Worm (Caenorhabditis elegans) whole organism, L3 larva: ENCODE measurements around the gene nhr-72.
A peak's percentile ranks its signal among the peaks of the same experiment; 100 is the strongest.

Experiments used
- ZK546.5 ChIP-seq: sonication (generic microtip); optimal IDR thresholded peaks from 2 replicates; lab custom pipeline; 2017; ENCODE audit warnings: missing biosample characterization, missing genetic modification characterization
- aly-2 ChIP-seq: fragments of 150-350 bp; optimal IDR thresholded peaks from 2 replicates; lab custom pipeline; 2014; ENCODE audit warnings: missing biosample characterization, missing genetic modification characterization
- ama-1 ChIP-seq: fragments of 150-350 bp; optimal IDR thresholded peaks from 2 replicates; lab custom pipeline; 2018
- ceh-16 ChIP-seq: sonication (generic microtip); optimal IDR thresholded peaks from 2 replicates; lab custom pipeline; 2017; ENCODE audit warnings: missing biosample characterization, missing genetic modification characterization
- ceh-28 ChIP-seq: fragments of 150-350 bp; optimal IDR thresholded peaks from 2 replicates; lab custom pipeline; 2014; ENCODE audit warnings: missing biosample characterization, missing genetic modification reagents, missing genetic modification characterization
- ceh-82 ChIP-seq: fragments of 150-350 bp; optimal IDR thresholded peaks from 2 replicates; lab custom pipeline; 2014; ENCODE audit warnings: missing biosample characterization, missing genetic modification characterization
- ceh-9 ChIP-seq: sonication (generic microtip); optimal IDR thresholded peaks from 2 replicates; lab custom pipeline; 2018; ENCODE audit warnings: missing biosample characterization, missing genetic modification characterization
- egl-27 ChIP-seq: sonication (generic microtip); optimal IDR thresholded peaks from 4 replicates; lab custom pipeline; 2017; ENCODE audit warnings: missing biosample characterization, missing genetic modification reagents, missing genetic modification characterization
- egl-5 ChIP-seq: fragments of 150-350 bp; optimal IDR thresholded peaks from 2 replicates; lab custom pipeline; 2017; ENCODE audit warnings: missing biosample characterization, missing genetic modification reagents, missing genetic modification characterization, inconsistent platforms
- elt-1 ChIP-seq: fragments of 150-350 bp; optimal IDR thresholded peaks from 2 replicates; lab custom pipeline; 2014; ENCODE audit warnings: missing biosample characterization, missing genetic modification characterization
- elt-2 ChIP-seq: sonication (generic microtip); optimal IDR thresholded peaks from 2 replicates; lab custom pipeline; 2016; ENCODE audit warnings: missing genetic modification reagents, mild to moderate bottlenecking, missing genetic modification characterization, missing compliant biosample characterization
- elt-3 ChIP-seq, 3 experiments: fragments of 150-350 bp in 1 of 3; sonication (generic microtip) in 2 of 3; optimal IDR thresholded peaks; 2 replicates in 2 of 3; 4 replicates in 1 of 3; lab custom pipeline; 2014 to 2017; ENCODE audit warnings: missing biosample characterization in 3 of 3, missing genetic modification characterization in 3 of 3
- eor-1 ChIP-seq, 2 experiments: fragments of 150-350 bp; optimal IDR thresholded peaks; 2 replicates each; lab custom pipeline; 2014 to 2018; ENCODE audit warnings: missing biosample characterization in 2 of 2, missing genetic modification characterization in 2 of 2
- fkh-10 ChIP-seq: sonication (generic microtip); optimal IDR thresholded peaks from 2 replicates; lab custom pipeline; 2017; ENCODE audit warnings: missing biosample characterization, missing genetic modification reagents, missing genetic modification characterization
- fkh-2 ChIP-seq: fragments of 150-350 bp; optimal IDR thresholded peaks from 2 replicates; lab custom pipeline; 2014; ENCODE audit warnings: missing biosample characterization, missing genetic modification reagents, missing genetic modification characterization
- fos-1 ChIP-seq: fragments of 150-350 bp; optimal IDR thresholded peaks from 2 replicates; lab custom pipeline; 2014; ENCODE audit warnings: missing biosample characterization, missing genetic modification characterization
- hmg-11 ChIP-seq: sonication (generic microtip); optimal IDR thresholded peaks from 2 replicates; lab custom pipeline; 2016; ENCODE audit warnings: missing genetic modification characterization, missing compliant biosample characterization
- jun-1 ChIP-seq: fragments of 150-350 bp; optimal IDR thresholded peaks from 2 replicates; lab custom pipeline; 2014; ENCODE audit warnings: missing biosample characterization, missing genetic modification reagents, missing genetic modification characterization
- lin-15B ChIP-seq: fragments of 150-350 bp; optimal IDR thresholded peaks from 2 replicates; lab custom pipeline; 2014; ENCODE audit warnings: missing biosample characterization, missing genetic modification characterization
- lin-39 ChIP-seq: fragments of 150-350 bp; optimal IDR thresholded peaks from 2 replicates; lab custom pipeline; 2018; ENCODE audit warnings: missing biosample characterization, missing genetic modification reagents, missing genetic modification characterization
- mdl-1 ChIP-seq: fragments of 150-350 bp; optimal IDR thresholded peaks from 2 replicates; lab custom pipeline; 2014; ENCODE audit warnings: missing biosample characterization, missing genetic modification characterization
- mml-1 ChIP-seq: fragments of 150-350 bp; sonication (generic microtip); optimal IDR thresholded peaks from 3 replicates; lab custom pipeline; 2014; ENCODE audit warnings: missing biosample characterization, missing genetic modification characterization
- nfya-1 ChIP-seq: sonication (generic microtip); optimal IDR thresholded peaks from 2 replicates; lab custom pipeline; 2017; ENCODE audit warnings: missing genetic modification characterization, mild to moderate bottlenecking, missing compliant biosample characterization, antibody characterized with exemption, moderate library complexity; ENCODE audit not compliant: insufficient read depth
- nhr-11 ChIP-seq: fragments of 150-350 bp; optimal IDR thresholded peaks from 2 replicates; lab custom pipeline; 2014; ENCODE audit warnings: missing biosample characterization, missing genetic modification characterization
- nhr-12 ChIP-seq: fragments of 150-350 bp; optimal IDR thresholded peaks from 2 replicates; lab custom pipeline; 2014; ENCODE audit warnings: missing biosample characterization, missing genetic modification characterization
- nhr-23 ChIP-seq: fragments of 150-350 bp; optimal IDR thresholded peaks from 2 replicates; lab custom pipeline; 2014; ENCODE audit warnings: missing biosample characterization, missing genetic modification reagents, missing genetic modification characterization
- nhr-237 ChIP-seq: fragments of 150-350 bp; optimal IDR thresholded peaks from 2 replicates; lab custom pipeline; 2014; ENCODE audit warnings: missing biosample characterization, missing genetic modification characterization
- nhr-25 ChIP-seq: sonication (generic microtip); optimal IDR thresholded peaks from 2 replicates; lab custom pipeline; 2017; ENCODE audit warnings: missing biosample characterization, missing genetic modification characterization
- nhr-28 ChIP-seq: fragments of 150-350 bp; optimal IDR thresholded peaks from 2 replicates; lab custom pipeline; 2014; ENCODE audit warnings: missing biosample characterization, missing genetic modification characterization
- nhr-43 ChIP-seq: sonication (generic microtip); optimal IDR thresholded peaks from 2 replicates; lab custom pipeline; 2016; ENCODE audit warnings: mild to moderate bottlenecking, missing genetic modification characterization, missing compliant biosample characterization; ENCODE audit not compliant: poor library complexity, severe bottlenecking
- nhr-67 ChIP-seq: fragments of 150-350 bp; optimal IDR thresholded peaks from 2 replicates; lab custom pipeline; 2014; ENCODE audit warnings: missing biosample characterization, missing genetic modification characterization
- nhr-76 ChIP-seq: fragments of 150-350 bp; sonication (generic microtip); optimal IDR thresholded peaks from 5 replicates; lab custom pipeline; 2014; ENCODE audit warnings: missing biosample characterization, missing genetic modification characterization
- nhr-77 ChIP-seq: fragments of 150-350 bp; optimal IDR thresholded peaks from 2 replicates; lab custom pipeline; 2014; ENCODE audit warnings: missing biosample characterization, missing genetic modification characterization
- pha-4 ChIP-seq: fragments of 150-350 bp; optimal IDR thresholded peaks from 2 replicates; lab custom pipeline; 2014; ENCODE audit warnings: missing biosample characterization, missing genetic modification reagents, missing genetic modification characterization
- pqm-1 ChIP-seq: fragments of 150-350 bp; optimal IDR thresholded peaks from 2 replicates; lab custom pipeline; 2017; ENCODE audit warnings: missing biosample characterization, missing genetic modification characterization, inconsistent platforms
- sea-2 ChIP-seq: fragments of 150-350 bp; sonication (generic microtip); optimal IDR thresholded peaks from 4 replicates; lab custom pipeline; 2014; ENCODE audit warnings: missing biosample characterization, missing genetic modification reagents, missing genetic modification characterization
- snpc-4 ChIP-seq: fragments of 150-350 bp; optimal IDR thresholded peaks from 2 replicates; lab custom pipeline; 2014; ENCODE audit warnings: missing biosample characterization, missing genetic modification characterization
- tbx-2 ChIP-seq: sonication (generic microtip); optimal IDR thresholded peaks from 2 replicates; lab custom pipeline; 2016; ENCODE audit warnings: mild to moderate bottlenecking, missing genetic modification characterization, missing compliant biosample characterization
- ztf-4 ChIP-seq: fragments of 150-350 bp; optimal IDR thresholded peaks from 2 replicates; lab custom pipeline; 2014; ENCODE audit warnings: missing biosample characterization, missing genetic modification characterization

Gene nhr-72

DNA sequence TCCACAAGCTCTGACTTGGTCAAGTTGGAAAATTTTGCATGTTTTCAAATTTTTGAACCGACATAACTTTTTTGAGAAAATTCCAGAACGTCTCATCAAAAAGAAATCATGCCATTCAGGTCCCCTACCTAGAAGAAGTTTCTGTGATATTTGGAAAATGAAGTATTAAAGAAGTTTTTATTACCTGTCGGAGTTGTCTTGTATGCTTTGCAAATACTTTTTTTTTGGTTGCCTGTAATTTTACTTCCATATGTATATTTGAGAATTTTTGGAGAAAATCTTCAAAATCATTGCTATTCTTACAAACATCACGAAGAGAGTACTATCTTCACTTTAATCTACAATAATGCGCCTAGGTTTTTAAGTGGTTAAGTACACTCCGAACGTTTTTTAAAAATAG lies at the start of gene nhr-72:
TSS of gene nhr-72 (minus strand) at position 101 of the 400 bp plus-strand sequence.
- TF ChIP-seq ceh-9 (tag; lab: Kevin White, UChicago) (no peak), ama-1 (lab: Kevin White, UChicago) (no peak), aly-2 (tag; lab: Kevin White, UChicago) (no peak), nhr-77 (tag; lab: Kevin White, UChicago) (no peak), mdl-1 (tag; lab: Kevin White, UChicago) (no peak), nhr-28 (tag; lab: Kevin White, UChicago) (no peak), snpc-4 (tag; lab: Kevin White, UChicago) (no peak), nhr-76 (tag; lab: Kevin White, UChicago) (no peak), lin-15B (tag; lab: Kevin White, UChicago) (no peak), ceh-82 (tag; lab: Kevin White, UChicago) (no peak), fkh-2 (tag; lab: Kevin White, UChicago) (no peak), hmg-11 (no peak), nfya-1 (no peak), mml-1 (tag; lab: Kevin White, UChicago) (no peak), fos-1 (tag; lab: Kevin White, UChicago) (no peak), eor-1 (tag; optimal IDR thresholded peaks at IDR 0.05; lab: Kevin White, UChicago) (no peak)

- TF ChIP-seq jun-1 (tag; lab: Kevin White, UChicago) (peak; percentile 33), nhr-11 (tag; lab: Kevin White, UChicago) (no peak), nfya-1 (peak; percentile 65), lin-15B (tag; lab: Kevin White, UChicago) (no peak), nhr-25 (tag; lab: Kevin White, UChicago) (peak; percentile 42), nhr-237 (tag; lab: Kevin White, UChicago) (no peak), nhr-28 (tag; lab: Kevin White, UChicago) (no peak), tbx-2 (tag; lab: Kevin White, UChicago) (no peak), egl-27 (tag; lab: Kevin White, UChicago) (peak; percentile 40), fkh-2 (tag; lab: Kevin White, UChicago) (no peak), ceh-9 (tag; lab: Kevin White, UChicago) (no peak), ztf-4 (tag; lab: Kevin White, UChicago) (no peak), nhr-12 (tag; lab: Kevin White, UChicago) (no peak), elt-1 (tag; lab: Kevin White, UChicago) (no peak), elt-2 (tag; lab: Kevin White, UChicago) (peak; percentile 44), eor-1 (tag; optimal IDR thresholded peaks at IDR 0.05; lab: Kevin White, UChicago) (no peak), fkh-10 (GFP tag; lab: Kevin White, UChicago) (no peak), ceh-28 (tag; lab: Kevin White, UChicago) (peak; percentile 37), elt-3 (tag; optimal IDR thresholded peaks at IDR 0.05; lab: Kevin White, UChicago) (no peak), fos-1 (tag; lab: Kevin White, UChicago) (no peak), mdl-1 (tag; lab: Kevin White, UChicago) (peak; percentile 16), nhr-23 (tag; lab: Kevin White, UChicago) (no peak), nhr-67 (tag; lab: Kevin White, UChicago) (no peak), lin-39 (tag; lab: Kevin White, UChicago) (peak; percentile 4), pqm-1 (tag; lab: Kevin White, UChicago) (peak; percentile 16), ceh-16 (no peak), egl-5 (tag; lab: Kevin White, UChicago) (peak; percentile 52), sea-2 (GFP tag; lab: Kevin White, UChicago) (no peak), nhr-76 (tag; lab: Kevin White, UChicago) (no peak), ZK546.5 (tag; lab: Kevin White, UChicago) (no peak), snpc-4 (tag; lab: Kevin White, UChicago) (no peak)
Observed at ce11 chrII:3897758-3898494, 47.4 kb upstream of the nhr-72 start, which contains the start of gene F53C3.6. Gene F53C3.6, plus strand, starts transcription at chrII:3898142.

ce11 chrII:3896920-3897319 lies 46.4 kb upstream of the nhr-72 start:
- TF ChIP-seq egl-5 (tag; lab: Kevin White, UChicago) (peak; percentile 13), nhr-23 (tag; lab: Kevin White, UChicago) (peak; percentile 23), ceh-28 (tag; lab: Kevin White, UChicago) (peak; percentile 38), ztf-4 (tag; lab: Kevin White, UChicago) (no peak), nfya-1 (peak; percentile 61), snpc-4 (tag; lab: Kevin White, UChicago) (no peak), pha-4 (peak; percentile 52), nhr-43 (tag; lab: Kevin White, UChicago) (peak; percentile 1)
